Worm (Caenorhabditis elegans): ENCODE data around the gene dyf-6.
A peak's percentile ranks its signal among the peaks of the same experiment; 100 is the strongest.

Gene dyf-6

ce11 chrX:10332035-10332614 lies 54.2 kb downstream of the dyf-6 start (continued):
- TF ChIP-seq akir-1 (GFP tag; optimal IDR thresholded peaks at IDR 0.05), result no peak
- TF ChIP-seq dpff-1 (tag; optimal IDR thresholded peaks at IDR 0.05), result no peak
- no peak for TF ChIP-seq xnd-1 (tag; optimal IDR thresholded peaks at IDR 0.05)
- TF ChIP-seq hmg-20 (GFP tag; IDR thresholded peaks at IDR 0.05), result no peak
- no peak for TF ChIP-seq C17E4.6 (GFP tag; IDR thresholded peaks at IDR 0.05)
- no peak for TF ChIP-seq hmg-1.2 (GFP tag; IDR thresholded peaks at IDR 0.05)
- peak; percentile 55 for TF ChIP-seq lin-40 (tag; optimal IDR thresholded peaks at IDR 0.05)
- no peak for TF ChIP-seq ceh-91 (GFP tag; IDR thresholded peaks at IDR 0.05)
- peak; percentile 81 for TF ChIP-seq nhr-80 (tag; optimal IDR thresholded peaks at IDR 0.05)
- TF ChIP-seq snpc-3.4 (tag; optimal IDR thresholded peaks at IDR 0.05), result no peak
- no peak for TF ChIP-seq sdz-38 (tag; optimal IDR thresholded peaks at IDR 0.05)
- no peak for TF ChIP-seq ztf-28 (GFP tag; IDR thresholded peaks at IDR 0.05)
- no peak for TF ChIP-seq pha-4 (tag; optimal IDR thresholded peaks at IDR 0.05)
- no peak for TF ChIP-seq C06A6.2 (GFP tag; conservative IDR thresholded peaks at IDR 0.05)
- no peak for TF ChIP-seq ceh-58 (GFP tag; IDR thresholded peaks at IDR 0.05)
- TF ChIP-seq nfya-2 (GFP tag; IDR thresholded peaks at IDR 0.05), result no peak
- TF ChIP-seq F57A8.1 (GFP tag; optimal IDR thresholded peaks at IDR 0.05), result no peak
- TF ChIP-seq let-607 (tag; optimal IDR thresholded peaks at IDR 0.05), result peak in 1 of 2 experiments; percentile 3
- TF ChIP-seq F22D6.2 (tag; optimal IDR thresholded peaks at IDR 0.05), result peak; percentile 4
- TF ChIP-seq ztf-6 (GFP tag; IDR thresholded peaks at IDR 0.05), result no peak
- TF ChIP-seq hlh-12 (tag; optimal IDR thresholded peaks at IDR 0.05), result no peak
- TF ChIP-seq F37B4.10 (GFP tag; IDR thresholded peaks at IDR 0.05), result no peak
- TF ChIP-seq snpc-1.1 (tag; optimal IDR thresholded peaks at IDR 0.05; ENCODE audit: insufficient read depth), result no peak
- no peak for TF ChIP-seq ama-1 (optimal IDR thresholded peaks at IDR 0.05)
- TF ChIP-seq ama-1 (GFP tag; optimal IDR thresholded peaks at IDR 0.05), result no peak
- TF ChIP-seq athp-1 (tag; optimal IDR thresholded peaks at IDR 0.05), result no peak
- no peak for TF ChIP-seq let-526 (GFP tag; IDR thresholded peaks at IDR 0.05)
- peak; percentile 31; the same call in 1 of the 2 replicates for TF ChIP-seq B0336.3 (GFP tag; IDR thresholded peaks at IDR 0.05)
- TF ChIP-seq hlh-26 (GFP tag; conservative IDR thresholded peaks at IDR 0.05), result no peak
- TF ChIP-seq him-1 (tag; optimal IDR thresholded peaks at IDR 0.05), result no peak
- peak; percentile 22 for TF ChIP-seq K12H6.12 (tag; optimal IDR thresholded peaks at IDR 0.05)
- no peak for TF ChIP-seq ets-4 (GFP tag; optimal IDR thresholded peaks at IDR 0.05)
- TF ChIP-seq egrh-3 (GFP tag; IDR thresholded peaks at IDR 0.05), result no peak
- no peak for TF ChIP-seq lag-1 (GFP tag; IDR thresholded peaks at IDR 0.05)
- peak; percentile 38; the same call in 1 of the 2 replicates for TF ChIP-seq K11D2.4 (GFP tag; IDR thresholded peaks at IDR 0.05)
- no peak for TF ChIP-seq nhr-179 (tag; optimal IDR thresholded peaks at IDR 0.05)
- TF ChIP-seq sptf-2 (GFP tag; optimal IDR thresholded peaks at IDR 0.05), result no peak
- no peak for TF ChIP-seq aptf-2 (GFP tag; conservative IDR thresholded peaks at IDR 0.05)
- no peak for TF ChIP-seq snpc-4 (GFP tag; optimal IDR thresholded peaks at IDR 0.05)
- no peak for TF ChIP-seq snpc-4 (tag; optimal IDR thresholded peaks at IDR 0.05)
- 0 out of 2 replicates have a peak, but pooled peaks have one; percentile 7 for TF ChIP-seq mcd-1 (GFP tag; IDR thresholded peaks at IDR 0.05)
- no peak for TF ChIP-seq tlf-1 (GFP tag; optimal IDR thresholded peaks at IDR 0.05)
- no peak for TF ChIP-seq attf-6 (GFP tag; IDR thresholded peaks at IDR 0.05)
- peak; percentile 23 for TF ChIP-seq gei-17 (GFP tag; optimal IDR thresholded peaks at IDR 0.05)
- no peak for TF ChIP-seq B0035.1 (tag; optimal IDR thresholded peaks at IDR 0.05)
- no peak for TF ChIP-seq ztf-22 (GFP tag; optimal IDR thresholded peaks at IDR 0.05)
- TF ChIP-seq fkh-3 (tag; optimal IDR thresholded peaks at IDR 0.05), result no peak
- no peak for TF ChIP-seq Y67H2A.10 (GFP tag; conservative IDR thresholded peaks at IDR 0.05)
- no peak for TF ChIP-seq sea-2 (GFP tag; IDR thresholded peaks at IDR 0.05)
- no peak for TF ChIP-seq ceh-27 (GFP tag; optimal IDR thresholded peaks at IDR 0.05)

Data from whole organism, young adult.